Fruit fly (Drosophila melanogaster) S2 (cell line): Measurements from ENCODE around the gene CG13008.

ENCODE experiments used
- CG8478 ChIP-seq: fragments of >200 bp; optimal IDR thresholded peaks from 2 replicates; lab custom pipeline; 2018
- CTCF ChIP-seq, 2 experiments: fragments of >200 bp; optimal IDR thresholded peaks; 2 replicates each; lab custom pipeline; 2018

- TF ChIP-seq CG8478 (lab: Kevin White, UChicago) (no peak), CTCF (optimal IDR thresholded peaks at IDR 0.05; lab: Kevin White, UChicago) (no peak)
These were observed 26.8 kb downstream of the CG13008 start, which contains the start of gene TwdlZ for dm6 chrX:16737878-16738277.
